Comparison of ENCODE assay signal across 4 worm cellular contexts in the genomic region with DNA sequence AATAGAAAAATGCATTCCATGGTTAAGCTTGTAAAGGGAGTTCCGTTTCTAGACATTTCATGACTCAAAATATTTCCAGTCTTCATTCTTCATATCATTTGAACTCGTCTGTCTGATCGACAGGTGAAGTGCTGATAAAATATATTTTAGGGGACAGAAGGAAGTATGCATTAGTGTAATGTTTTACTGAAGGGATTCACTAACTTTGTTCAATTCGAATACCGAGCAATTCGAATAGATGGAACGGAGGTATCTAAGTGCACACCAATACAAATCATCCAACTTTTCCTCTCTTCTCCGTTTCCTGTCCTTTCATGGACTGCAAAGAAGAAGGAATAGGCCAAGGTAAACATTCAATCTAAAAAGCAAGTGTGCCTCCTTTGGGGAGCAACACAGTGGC.
TF ChIP-seq lines count a peak whose summit lies in the region.

No protein-coding gene starts in this region.

TF ChIP-seq in whole organism, L2 larva, 48 proteins besides CTCF, POLR2A, EP300 and RAD21:
- TF ChIP-seq nhr-11 (tag; optimal IDR thresholded peaks at IDR 0.05; lab: Kevin White, UChicago) (no peak), sem-4 (tag; optimal IDR thresholded peaks at IDR 0.05; lab: Kevin White, UChicago) (no peak), ZK546.5 (tag; optimal IDR thresholded peaks at IDR 0.05; lab: Kevin White, UChicago) (no peak), snpc-4 (tag; optimal IDR thresholded peaks at IDR 0.05; lab: Kevin White, UChicago) (no peak), fos-1 (tag; optimal IDR thresholded peaks at IDR 0.05; lab: Kevin White, UChicago) (peak; percentile 36), dmd-4 (tag; optimal IDR thresholded peaks at IDR 0.05; lab: Kevin White, UChicago) (no peak), unc-39 (tag; optimal IDR thresholded peaks at IDR 0.05; lab: Kevin White, UChicago) (no peak), elt-1 (tag; optimal IDR thresholded peaks at IDR 0.05; lab: Kevin White, UChicago) (no peak)

TF ChIP-seq in whole organism, L3 larva, 47 proteins besides CTCF, POLR2A, EP300 and RAD21:
- TF ChIP-seq hmg-11 (tag; optimal IDR thresholded peaks at IDR 0.05; lab: Kevin White, UChicago) (no peak), elt-2 (tag; optimal IDR thresholded peaks at IDR 0.05; lab: Kevin White, UChicago) (peak; percentile 31), nhr-76 (tag; optimal IDR thresholded peaks at IDR 0.05; lab: Kevin White, UChicago) (no peak), ZK546.5 (tag; optimal IDR thresholded peaks at IDR 0.05; lab: Kevin White, UChicago) (no peak)

TF ChIP-seq in whole organism, L4 larva, 104 proteins besides CTCF, POLR2A, EP300 and RAD21:
- peak; percentile 41 for TF ChIP-seq pqm-1 (tag; optimal IDR thresholded peaks at IDR 0.05; lab: Kevin White, UChicago)
- peak; percentile 25; the same call in 1 of the 2 replicates for TF ChIP-seq dmd-6 (GFP tag; IDR thresholded peaks at IDR 0.05; lab: Robert Waterston, UW)
- no peak for TF ChIP-seq dve-1 (tag; optimal IDR thresholded peaks at IDR 0.05; lab: Kevin White, UChicago; ENCODE audit: insufficient read depth)
- peak in 1 of 2 experiments; percentile 93 for TF ChIP-seq unc-62 (GFP tag; optimal IDR thresholded peaks at IDR 0.05 in 1 of 2; lab: Kevin White, UChicago)
- no peak for TF ChIP-seq unc-62 (tag; optimal IDR thresholded peaks at IDR 0.05; lab: Kevin White, UChicago)
- no peak for TF ChIP-seq vab-7 (GFP tag; IDR thresholded peaks at IDR 0.05; lab: Robert Waterston, UW)

TF ChIP-seq in whole organism, young adult, 124 proteins besides CTCF, POLR2A, EP300 and RAD21:
- TF ChIP-seq attf-3 (GFP tag; conservative IDR thresholded peaks at IDR 0.05; lab: Robert Waterston, UW) (no peak), nhr-80 (tag; optimal IDR thresholded peaks at IDR 0.05; lab: Kevin White, UChicago) (peak; percentile 65), dox-1 (GFP tag; IDR thresholded peaks at IDR 0.05; lab: Robert Waterston, UW) (0 out of 2 replicates have a peak, but pooled peaks have one; percentile 2)
